Worm (Caenorhabditis elegans) whole organism, early embryonic: ENCODE results near the gene F53E10.5.
"Not testable (repeated sequence)": the region's sequence is repeated elsewhere in the genome, so short reads cannot be mapped to it uniquely, and the experiment has no call there.

Experiments used
- B0310.2 ChIP-seq: sonication (generic microtip); optimal IDR thresholded peaks from 2 replicates; lab custom pipeline; 2016; ENCODE audit warnings: mild to moderate bottlenecking, missing genetic modification characterization, missing compliant biosample characterization
- F13C5.2 ChIP-seq: sonication (generic microtip); optimal IDR thresholded peaks from 2 replicates; lab custom pipeline; 2017; ENCODE audit warnings: mild to moderate bottlenecking, missing genetic modification characterization, inconsistent platforms, missing compliant biosample characterization
- aly-1 ChIP-seq: sonication (generic microtip); optimal IDR thresholded peaks from 2 replicates; lab custom pipeline; 2016; ENCODE audit warnings: missing genetic modification characterization, missing compliant biosample characterization
- ama-1 ChIP-seq: fragments of 150-350 bp; optimal IDR thresholded peaks from 2 replicates; lab custom pipeline; 2014
- ceh-13 ChIP-seq: fragments of 200-800 bp; sonication (Bioruptor generic); optimal IDR thresholded peaks from 2 replicates; lab custom pipeline; 2018; ENCODE audit warnings: mild to moderate bottlenecking, missing genetic modification characterization, missing compliant biosample characterization
- ceh-36 ChIP-seq: sonication (generic microtip); optimal IDR thresholded peaks from 2 replicates; lab custom pipeline; 2016; ENCODE audit warnings: missing genetic modification characterization, inconsistent platforms, missing compliant biosample characterization
- ets-7 ChIP-seq: sonication (generic microtip); optimal IDR thresholded peaks from 2 replicates; lab custom pipeline; 2016; ENCODE audit warnings: missing genotype, missing genetic modification characterization, missing compliant biosample characterization
- flt-1 ChIP-seq: fragments of 200-800 bp; sonication (Bioruptor generic); IDR thresholded peaks from 2 replicates; pipeline ENCODE4 v1.3.6; 2022; ENCODE audit warnings: missing genetic modification characterization, missing compliant biosample characterization
- hmbx-1 ChIP-seq: sonication (generic microtip); optimal IDR thresholded peaks from 2 replicates; lab custom pipeline; 2016; ENCODE audit warnings: mild to moderate bottlenecking, missing genetic modification characterization, missing compliant biosample characterization
- hmg-4 ChIP-seq: fragments of 200-800 bp; sonication (Bioruptor generic); optimal IDR thresholded peaks from 2 replicates; lab custom pipeline; 2018; ENCODE audit warnings: mild to moderate bottlenecking, missing genetic modification characterization, missing compliant biosample characterization
- hnd-1 ChIP-seq: sonication (generic microtip); optimal IDR thresholded peaks from 2 replicates; lab custom pipeline; 2016; ENCODE audit warnings: missing genetic modification characterization, missing compliant biosample characterization
- pes-1 ChIP-seq: fragments of 200-800 bp; sonication (Bioruptor generic); IDR thresholded peaks from 2 replicates; pipeline ENCODE4 v1.3.6; 2022; ENCODE audit warnings: missing genetic modification reagents, missing genetic modification characterization, missing compliant biosample characterization
- scrt-1 ChIP-seq: fragments of 200-800 bp; sonication (Bioruptor generic); IDR thresholded peaks from 2 replicates; pipeline ENCODE4 v1.3.6; 2022; ENCODE audit warnings: missing genetic modification characterization, missing compliant biosample characterization
- sea-1 ChIP-seq: fragments of 200-800 bp; sonication (Bioruptor generic); conservative IDR thresholded peaks from 2 replicates; pipeline ENCODE4 v1.3.6; 2022; ENCODE audit warnings: missing genetic modification characterization, missing compliant biosample characterization
- tbx-11 ChIP-seq: fragments of 200-800 bp; sonication (Bioruptor generic); IDR thresholded peaks from 2 replicates; pipeline ENCODE4 v1.3.6; 2022; ENCODE audit warnings: missing genetic modification characterization, missing compliant biosample characterization
- tbx-37 ChIP-seq: fragments of 200-800 bp; sonication (Bioruptor generic); conservative IDR thresholded peaks from 2 replicates; pipeline ENCODE4 v1.3.6; 2022; ENCODE audit warnings: missing genetic modification reagents, missing genetic modification characterization, missing compliant biosample characterization
- tra-4 ChIP-seq: sonication (generic microtip); optimal IDR thresholded peaks from 2 replicates; lab custom pipeline; 2017; ENCODE audit warnings: missing genetic modification characterization, missing compliant biosample characterization

F53E10.5 gene

ce11 chrV:2598830-2599229 is at the start of gene F53E10.5:
F53E10.5 (minus strand) TSS chrV:2598930.
- not testable (repeated sequence) for TF ChIP-seq hnd-1; sea-1 (GFP tag; lab: Robert Waterston, UW); hmbx-1 (tag; lab: Kevin White, UChicago)

- TF ChIP-seq tbx-11 (GFP tag; lab: Robert Waterston, UW) = no peak
Observed at ce11 chrV:2647222-2647796, 48.6 kb upstream of the F53E10.5 start.

- no peak for TF ChIP-seq ceh-13
Observed at ce11 chrV:2646067-2646466, 47.3 kb upstream of the F53E10.5 start.

ce11 chrV:2639506-2639905 is 40.8 kb upstream of the F53E10.5 start:
- TF ChIP-seq scrt-1 (GFP tag; lab: Robert Waterston, UW) (no peak), B0310.2 (no peak), tbx-11 (GFP tag; lab: Robert Waterston, UW) (no peak)

- TF ChIP-seq hnd-1 = no peak
- no peak for TF ChIP-seq ets-7
- no peak for TF ChIP-seq B0310.2
- no peak for TF ChIP-seq tbx-37 (GFP tag; lab: Robert Waterston, UW)
- TF ChIP-seq tra-4 (tag; lab: Kevin White, UChicago) = no peak
- TF ChIP-seq tbx-11 (GFP tag; lab: Robert Waterston, UW) = no peak
- no peak for TF ChIP-seq pes-1 (GFP tag; lab: Robert Waterston, UW)
- no peak for TF ChIP-seq ceh-13
- no peak for TF ChIP-seq hmg-4 (GFP tag; lab: Kevin White, UChicago)
- no peak for TF ChIP-seq hmbx-1 (tag; lab: Kevin White, UChicago)
- TF ChIP-seq ama-1 = no peak
- no peak for TF ChIP-seq scrt-1 (GFP tag; lab: Robert Waterston, UW)
- TF ChIP-seq F13C5.2 = no peak
- no peak for TF ChIP-seq ceh-36 (tag; lab: Kevin White, UChicago)
- TF ChIP-seq flt-1 (GFP tag; lab: Robert Waterston, UW) = no peak
- no peak for TF ChIP-seq aly-1 (tag; lab: Kevin White, UChicago)
- no peak for TF ChIP-seq sea-1 (GFP tag; lab: Robert Waterston, UW)
Observed at ce11 chrV:2639035-2639434, 40.3 kb upstream of the F53E10.5 start, which contains the start of gene W02H5.2. W02H5.2 (plus strand) TSS chrV:2639335.

- TF ChIP-seq tbx-11 (GFP tag; lab: Robert Waterston, UW) (peak; percentile 73), tbx-37 (GFP tag; lab: Robert Waterston, UW) (peak; percentile 85), hmbx-1 (tag; lab: Kevin White, UChicago) (no peak), scrt-1 (GFP tag; lab: Robert Waterston, UW) (0 out of 2 replicates have a peak, but pooled peaks have one; percentile 40), flt-1 (GFP tag; lab: Robert Waterston, UW) (peak; percentile 30; the same call in 1 of the 2 replicates), hmg-4 (GFP tag; lab: Kevin White, UChicago) (peak; percentile 38), ceh-13 (no peak), pes-1 (GFP tag; lab: Robert Waterston, UW) (peak; percentile 65)
Observed at ce11 chrV:2638545-2638944, 39.8 kb upstream of the F53E10.5 start, which contains the start of gene W02H5.19. W02H5.19 (plus strand) TSS chrV:2638890.

- TF ChIP-seq flt-1 (GFP tag; lab: Robert Waterston, UW) = peak; percentile 29; the same call in 1 of the 2 replicates
- TF ChIP-seq pes-1 (GFP tag; lab: Robert Waterston, UW) = 0 out of 2 replicates have a peak, but pooled peaks have one; percentile 11
Observed at ce11 chrV:2634783-2635569, 36.2 kb upstream of the F53E10.5 start.

ce11 chrV:2625360-2625759 is 26.6 kb upstream of the F53E10.5 start, which contains the start of gene sknr-1:
sknr-1 (minus strand) TSS chrV:2625460.
- not testable (repeated sequence) for TF ChIP-seq B0310.2; flt-1 (GFP tag; lab: Robert Waterston, UW); F13C5.2

- TF ChIP-seq ama-1 (no peak), flt-1 (GFP tag; lab: Robert Waterston, UW) (peak; percentile 27; the same call in 1 of the 2 replicates)
Observed at ce11 chrV:2623765-2624164, 25.0 kb upstream of the F53E10.5 start.
